Fruit fly (Drosophila melanogaster) whole organism, wandering third instar larva: Measurements from ENCODE around the gene CG18666.

Experiments used
- Abd-B ChIP-seq: fragments of >200 bp; optimal IDR thresholded peaks from 2 replicates; lab custom pipeline; 2017; ENCODE audit warnings: missing biosample characterization, missing genetic modification characterization
- CG32264 ChIP-seq: fragments of 200-800 bp; sonication (Bioruptor generic); optimal IDR thresholded peaks from 2 replicates; lab custom pipeline; 2016; ENCODE audit warnings: missing biosample characterization, missing genetic modification characterization
- CrebA ChIP-seq: fragments of 200-800 bp; sonication (Bioruptor generic); optimal IDR thresholded peaks from 2 replicates; lab custom pipeline; 2016; ENCODE audit warnings: missing biosample characterization, mild to moderate bottlenecking, missing genetic modification characterization, borderline replicate concordance
- Dfd ChIP-seq: fragments of >200 bp; optimal IDR thresholded peaks from 2 replicates; lab custom pipeline; 2017; ENCODE audit warnings: missing biosample characterization, missing genetic modification characterization
- Dif ChIP-seq: fragments of 200-275, 200-300 bp; sonication (Bioruptor generic); optimal IDR thresholded peaks from 2 replicates; lab custom pipeline; 2018; ENCODE audit warnings: missing biosample characterization, missing genetic modification characterization; ENCODE audit not compliant: partially characterized antibody
- HLH106 ChIP-seq: fragments of 200-800 bp; optimal IDR thresholded peaks from 3 replicates; lab custom pipeline; 2019; ENCODE audit warnings: missing biosample characterization, mild to moderate bottlenecking, missing genetic modification characterization, moderate library complexity
- Hnf4 ChIP-seq: fragments of 200-800 bp; sonication (Bioruptor generic); optimal IDR thresholded peaks from 2 replicates; lab custom pipeline; 2016; ENCODE audit warnings: missing biosample characterization, mild to moderate bottlenecking, missing genetic modification characterization
- Hr78 ChIP-seq: fragments of >200 bp; optimal IDR thresholded peaks from 2 replicates; lab custom pipeline; 2017; ENCODE audit warnings: missing biosample characterization, missing genetic modification characterization
- Jra ChIP-seq: sonication (Bioruptor generic); optimal IDR thresholded peaks from 2 replicates; lab custom pipeline; 2016; ENCODE audit warnings: missing biosample characterization, missing genetic modification characterization
- OdsH ChIP-seq: fragments of 200-800 bp; sonication (Bioruptor generic); optimal IDR thresholded peaks from 2 replicates; lab custom pipeline; 2016; ENCODE audit warnings: missing biosample characterization, mild to moderate bottlenecking, missing genetic modification characterization
- Sp1 ChIP-seq: fragments of 200-800 bp; sonication (Bioruptor generic); optimal IDR thresholded peaks from 3 replicates; lab custom pipeline; 2019; ENCODE audit warnings: missing biosample characterization, mild to moderate bottlenecking, missing genetic modification characterization, moderate library complexity
- Vsx2 ChIP-seq: fragments of 200-300, 225-300 bp; sonication (Bioruptor generic); optimal IDR thresholded peaks from 2 replicates; lab custom pipeline; 2018; ENCODE audit warnings: missing biosample characterization, missing genetic modification characterization; ENCODE audit not compliant: partially characterized antibody
- br ChIP-seq: fragments of 200-800 bp; sonication (Bioruptor generic); optimal IDR thresholded peaks from 2 replicates; lab custom pipeline; 2016; ENCODE audit warnings: missing biosample characterization, missing genetic modification characterization
- brk ChIP-seq: fragments of 200-800 bp; sonication (Bioruptor generic); optimal IDR thresholded peaks from 2 replicates; lab custom pipeline; 2016; ENCODE audit warnings: missing biosample characterization, mild to moderate bottlenecking, missing genetic modification characterization
- dl ChIP-seq, 2 experiments: fragments of 175-275, 200-275 bp in 1 of 2; fragments of 200-275 bp in 1 of 2; sonication (Bioruptor generic); optimal IDR thresholded peaks; lab custom pipeline; 2018; ENCODE audit warnings: mild to moderate bottlenecking in 2 of 2, missing biosample characterization in 2 of 2, missing genetic modification characterization in 2 of 2, moderate library complexity in 2 of 2; ENCODE audit not compliant: partially characterized antibody in 2 of 2, insufficient read depth in 1 of 2
- dmrt93B ChIP-seq: fragments of 200-800 bp; sonication (Bioruptor generic); optimal IDR thresholded peaks from 2 replicates; lab custom pipeline; 2018; ENCODE audit warnings: missing biosample characterization, mild to moderate bottlenecking, missing genetic modification characterization
- ey ChIP-seq: fragments of 200-800 bp; sonication (Bioruptor generic); optimal IDR thresholded peaks from 2 replicates; lab custom pipeline; 2016; ENCODE audit warnings: missing biosample characterization, missing genetic modification characterization
- foxo ChIP-seq, 2 experiments: fragments of 200-800 bp; sonication (Bioruptor generic); optimal IDR thresholded peaks; 2 replicates in 1 of 2; 3 replicates in 1 of 2; lab custom pipeline; 2016 to 2017; ENCODE audit warnings: missing biosample characterization in 2 of 2, missing genetic modification characterization in 2 of 2
- fru ChIP-seq: fragments of 200-800 bp; sonication (Bioruptor generic); optimal IDR thresholded peaks from 3 replicates; lab custom pipeline; 2016; ENCODE audit warnings: missing biosample characterization, mild to moderate bottlenecking, missing genetic modification characterization
- h ChIP-seq: fragments of 200-800 bp; sonication (Bioruptor generic); optimal IDR thresholded peaks from 3 replicates; lab custom pipeline; 2016; ENCODE audit warnings: missing biosample characterization, mild to moderate bottlenecking, missing genetic modification characterization
- jim ChIP-seq: fragments of 175-275, 200-325 bp; sonication (Bioruptor generic); optimal IDR thresholded peaks from 2 replicates; lab custom pipeline; 2016; ENCODE audit warnings: missing biosample characterization, mild to moderate bottlenecking, missing genetic modification characterization
- lola ChIP-seq: fragments of >200 bp; optimal IDR thresholded peaks from 2 replicates; lab custom pipeline; 2017; ENCODE audit warnings: missing biosample characterization, missing genetic modification characterization
- pan ChIP-seq: fragments of >200 bp; optimal IDR thresholded peaks from 2 replicates; lab custom pipeline; 2017
- psq ChIP-seq: fragments of 200-800 bp; sonication (Bioruptor generic); optimal IDR thresholded peaks from 3 replicates; lab custom pipeline; 2017; ENCODE audit warnings: missing biosample characterization, mild to moderate bottlenecking, missing genetic modification characterization, moderate library complexity
- rgr ChIP-seq: fragments of 200-800 bp; sonication (Bioruptor generic); optimal IDR thresholded peaks from 3 replicates; lab custom pipeline; 2016; ENCODE audit warnings: missing biosample characterization, mild to moderate bottlenecking, missing genetic modification characterization
- sage ChIP-seq: fragments of 200-800 bp; sonication (Bioruptor generic); optimal IDR thresholded peaks from 2 replicates; lab custom pipeline; 2016; ENCODE audit warnings: missing biosample characterization, mild to moderate bottlenecking, missing genetic modification characterization
- sv ChIP-seq: fragments of 200-800 bp; sonication (Bioruptor generic); optimal IDR thresholded peaks from 3 replicates; lab custom pipeline; 2016; ENCODE audit warnings: missing biosample characterization, missing genetic modification characterization
- tai ChIP-seq: sonication (Bioruptor generic); optimal IDR thresholded peaks from 2 replicates; lab custom pipeline; 2016; ENCODE audit warnings: missing biosample characterization, missing genetic modification characterization
- usp ChIP-seq: fragments of >200 bp; optimal IDR thresholded peaks from 2 replicates; lab custom pipeline; 2017; ENCODE audit warnings: missing biosample characterization, missing genetic modification characterization
- woc ChIP-seq: sonication (Bioruptor generic); optimal IDR thresholded peaks from 2 replicates; lab custom pipeline; 2016; ENCODE audit warnings: missing biosample characterization, mild to moderate bottlenecking, missing genetic modification characterization

Gene CG18666

dm6 chr2L:11067970-11068369, 33.4 kb downstream of the CG18666 start:
- TF ChIP-seq CG32264 (GFP tag; lab: Kevin White, UChicago) (no peak), br (GFP tag; lab: Kevin White, UChicago) (peak; percentile 11), sage (GFP tag; lab: Kevin White, UChicago) (no peak), pan (lab: Kevin White, UChicago) (peak; percentile 21), HLH106 (tag; lab: Kevin White, UChicago) (no peak), woc (GFP tag; lab: Kevin White, UChicago) (peak; percentile 55)

- TF ChIP-seq brk (GFP tag; lab: Kevin White, UChicago) (no peak), pan (lab: Kevin White, UChicago) (no peak), rgr (GFP tag; lab: Kevin White, UChicago) (no peak), Hr78 (GFP tag; lab: Kevin White, UChicago) (no peak)
Measured at dm6 chr2L:11068441-11068840, 33.8 kb downstream of the CG18666 start.

- TF ChIP-seq dmrt93B (GFP tag; lab: Kevin White, UChicago) (no peak), OdsH (GFP tag; lab: Kevin White, UChicago) (no peak), Jra (no peak), Dif (GFP tag; lab: Kevin White, UChicago) (peak; percentile 1), psq (no peak)
Measured at dm6 chr2L:11068907-11069306, 34.3 kb downstream of the CG18666 start.

- peak; percentile 37 for TF ChIP-seq woc (GFP tag; lab: Kevin White, UChicago)
- TF ChIP-seq Jra = no peak
- peak; percentile 15 for TF ChIP-seq br (GFP tag; lab: Kevin White, UChicago)
- no peak for TF ChIP-seq lola (GFP tag; lab: Kevin White, UChicago)
- peak; percentile 55 for TF ChIP-seq OdsH (GFP tag; lab: Kevin White, UChicago)
- no peak for TF ChIP-seq sage (GFP tag; lab: Kevin White, UChicago)
- peak; percentile 54 for TF ChIP-seq Sp1 (GFP tag; lab: Kevin White, UChicago)
- TF ChIP-seq Abd-B (GFP tag; lab: Kevin White, UChicago) = no peak
- TF ChIP-seq psq = peak; percentile 16
- TF ChIP-seq h (GFP tag; lab: Kevin White, UChicago) = peak; percentile 28
- peak; percentile 52 for TF ChIP-seq fru (GFP tag; lab: Kevin White, UChicago)
- TF ChIP-seq ey (GFP tag; lab: Kevin White, UChicago) = peak; percentile 27
- TF ChIP-seq Vsx2 (GFP tag; lab: Kevin White, UChicago) = no peak
- peak; percentile 36 for TF ChIP-seq HLH106 (tag; lab: Kevin White, UChicago)
- TF ChIP-seq dmrt93B (GFP tag; lab: Kevin White, UChicago) = no peak
- peak in 1 of 2 experiments; percentile 32 for TF ChIP-seq foxo (GFP tag; optimal IDR thresholded peaks at IDR 0.05; lab: Kevin White, UChicago)
- TF ChIP-seq rgr (GFP tag; lab: Kevin White, UChicago) = peak; percentile 21
Measured at dm6 chr2L:11069475-11069874, 34.9 kb downstream of the CG18666 start.

- TF ChIP-seq dl (GFP tag; optimal IDR thresholded peaks at IDR 0.05; lab: Kevin White, UChicago; ENCODE audit: insufficient read depth in 1 of 2, partially characterized antibody in 2 of 2) = no peak
- TF ChIP-seq ey (GFP tag; lab: Kevin White, UChicago) = no peak
- TF ChIP-seq Dfd = no peak
- TF ChIP-seq sv = no peak
- TF ChIP-seq sage (GFP tag; lab: Kevin White, UChicago) = no peak
- no peak for TF ChIP-seq Abd-B (GFP tag; lab: Kevin White, UChicago)
- no peak for TF ChIP-seq CrebA
- no peak for TF ChIP-seq pan (lab: Kevin White, UChicago)
- TF ChIP-seq Sp1 (GFP tag; lab: Kevin White, UChicago) = no peak
- no peak for TF ChIP-seq tai (GFP tag; lab: Kevin White, UChicago)
- TF ChIP-seq jim (GFP tag; lab: Kevin White, UChicago) = no peak
- no peak for TF ChIP-seq OdsH (GFP tag; lab: Kevin White, UChicago)
- TF ChIP-seq fru (GFP tag; lab: Kevin White, UChicago) = no peak
- no peak for TF ChIP-seq Hnf4
- TF ChIP-seq usp = no peak
- TF ChIP-seq h (GFP tag; lab: Kevin White, UChicago) = no peak
- TF ChIP-seq br (GFP tag; lab: Kevin White, UChicago) = no peak
- no peak for TF ChIP-seq dmrt93B (GFP tag; lab: Kevin White, UChicago)
- TF ChIP-seq, all 38 proteins: peak for 0
Measured at dm6 chr2L:11070862-11071261, 36.3 kb downstream of the CG18666 start, which contains the start of gene CG14915. Gene CG14915 (plus strand): TSS chr2L:11071027.
